Worm (Caenorhabditis elegans) whole organism, L4/young adult: ENCODE measurements around the gene F53F1.2.

Experiments
- W03F9.2 ChIP-seq: fragments of 150-350 bp; optimal IDR thresholded peaks from 2 replicates; lab custom pipeline; 2014; ENCODE audit warnings: missing biosample characterization, missing genetic modification characterization
- dao-5 ChIP-seq: sonication (generic microtip); optimal IDR thresholded peaks from 2 replicates; lab custom pipeline; 2016; ENCODE audit warnings: missing genotype, missing genetic modification characterization, moderate library complexity, missing compliant biosample characterization
- him-1 ChIP-seq: sonication (generic microtip); optimal IDR thresholded peaks from 2 replicates; lab custom pipeline; 2016; ENCODE audit warnings: missing genotype, missing genetic modification reagents, missing genetic modification characterization, missing compliant biosample characterization

The F53F1.2 gene

DNA sequence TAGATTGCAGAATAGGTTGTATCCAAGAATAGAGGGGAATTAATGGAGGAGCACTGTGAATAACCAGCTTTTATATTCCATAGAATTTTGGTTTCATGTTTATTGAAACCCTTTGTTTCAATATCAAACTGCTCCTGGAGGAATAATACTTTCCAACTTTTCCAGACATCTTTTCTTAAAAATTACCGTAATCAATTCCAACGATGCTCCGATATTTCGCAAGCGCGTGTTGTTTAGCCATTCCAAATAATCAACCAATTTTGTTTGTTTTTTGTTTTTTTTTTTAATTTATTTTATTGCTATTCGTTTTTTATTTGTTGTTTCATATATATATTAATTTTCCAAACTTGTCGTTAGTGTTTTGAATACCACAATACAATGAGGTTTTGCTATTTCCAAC lies 584 bp upstream of the F53F1.2 start, which contains the start of gene cutl-1:
cutl-1 (minus strand) TSS at position 83 of the 400 bp plus-strand sequence.
- TF ChIP-seq dao-5 (tag; lab: Kevin White, UChicago) (no peak), him-1 (no peak), W03F9.2 (tag; lab: Kevin White, UChicago) (no peak)

DNA sequence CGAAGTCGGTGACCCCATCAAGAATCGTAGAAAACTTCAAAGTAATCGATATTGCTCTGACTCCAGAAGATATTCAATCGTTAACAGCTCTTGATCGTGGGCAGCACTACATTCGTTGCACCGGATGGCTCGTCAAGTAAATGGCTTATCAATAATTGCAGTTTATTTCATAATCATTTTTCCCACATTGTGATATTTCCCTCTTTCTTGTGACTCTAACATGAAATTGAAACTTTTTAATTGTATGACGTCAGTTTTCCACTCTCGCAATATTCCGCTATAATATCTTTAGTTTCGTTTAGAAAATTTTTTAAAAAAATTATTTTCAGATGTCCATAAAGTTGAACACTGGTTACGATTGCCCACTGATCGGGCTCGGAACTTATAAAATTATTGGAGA lies 1.3 kb downstream of the F53F1.2 start, which contains the start of gene F53F1.3:
F53F1.3 (plus strand) TSS at position 330 of the 400 bp plus-strand sequence.
- TF ChIP-seq W03F9.2 (tag; lab: Kevin White, UChicago) (no peak), him-1 (no peak), dao-5 (tag; lab: Kevin White, UChicago) (no peak)

DNA sequence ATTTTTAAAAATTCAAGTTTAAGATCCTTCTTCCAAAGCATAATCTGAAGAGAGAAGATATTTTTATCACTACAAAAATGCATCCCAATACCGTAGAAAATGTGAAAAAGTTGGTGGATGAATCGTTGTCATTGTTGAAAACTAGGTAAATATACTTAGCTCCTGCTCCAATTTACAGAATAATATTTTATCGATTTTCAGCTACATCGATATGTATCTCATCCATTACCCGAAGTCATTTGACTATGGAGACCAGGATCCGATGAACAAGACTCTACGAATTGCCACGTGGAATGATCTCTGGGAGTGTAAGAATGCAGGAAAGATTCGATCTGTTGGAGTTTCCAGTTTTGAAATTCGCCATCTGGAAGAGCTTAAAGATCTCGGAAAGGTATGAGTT lies 1.8 kb downstream of the F53F1.2 start:
- TF ChIP-seq dao-5 (tag; lab: Kevin White, UChicago), result no peak
- no peak for TF ChIP-seq W03F9.2 (tag; lab: Kevin White, UChicago)
- TF ChIP-seq him-1, result no peak

DNA sequence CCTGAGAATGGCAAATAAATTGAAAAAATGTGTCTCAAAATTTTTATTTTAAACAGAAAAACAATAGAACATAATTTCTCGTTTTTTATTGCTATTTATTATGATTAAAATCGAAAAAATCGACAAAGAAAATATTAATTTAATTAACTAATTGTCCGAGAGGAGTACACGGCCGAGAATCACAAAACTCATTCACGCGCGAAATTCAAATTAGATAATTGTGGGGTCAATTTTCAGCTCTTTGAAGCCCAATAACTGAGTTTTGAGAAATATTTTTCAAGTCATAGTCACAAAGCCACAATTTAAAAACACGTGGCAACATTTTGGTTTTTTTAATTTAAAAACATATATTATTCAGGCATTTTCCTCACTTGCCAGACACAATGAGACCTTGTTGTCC lies 2.5 kb downstream of the F53F1.2 start:
- TF ChIP-seq W03F9.2 (tag; lab: Kevin White, UChicago) (no peak), dao-5 (tag; lab: Kevin White, UChicago) (no peak), him-1 (no peak)

DNA sequence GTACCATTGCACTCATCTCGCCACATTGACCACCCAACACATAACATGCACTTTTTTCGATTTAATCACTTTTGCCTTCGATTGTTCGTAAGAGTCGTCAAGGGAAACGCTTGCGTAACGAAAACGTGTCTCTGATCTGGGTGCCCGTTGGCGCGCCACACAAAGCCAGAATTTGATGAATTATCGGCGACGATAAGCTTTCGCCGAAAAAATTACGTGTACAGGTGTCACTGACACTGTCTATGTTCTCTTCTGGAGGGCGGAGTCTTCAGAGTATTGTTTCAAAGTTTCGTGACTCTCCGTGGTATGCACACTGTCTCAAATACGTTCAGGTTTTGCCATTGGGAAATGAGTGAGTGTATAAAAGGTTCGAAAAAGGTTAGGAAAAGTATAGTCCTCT lies 4.1 kb downstream of the F53F1.2 start, which contains the start of gene F53F1.4:
F53F1.4 (plus strand) TSS at position 390 of the 400 bp plus-strand sequence.
- no peak for TF ChIP-seq him-1
- TF ChIP-seq W03F9.2 (tag; lab: Kevin White, UChicago), result no peak
- no peak for TF ChIP-seq dao-5 (tag; lab: Kevin White, UChicago)

DNA sequence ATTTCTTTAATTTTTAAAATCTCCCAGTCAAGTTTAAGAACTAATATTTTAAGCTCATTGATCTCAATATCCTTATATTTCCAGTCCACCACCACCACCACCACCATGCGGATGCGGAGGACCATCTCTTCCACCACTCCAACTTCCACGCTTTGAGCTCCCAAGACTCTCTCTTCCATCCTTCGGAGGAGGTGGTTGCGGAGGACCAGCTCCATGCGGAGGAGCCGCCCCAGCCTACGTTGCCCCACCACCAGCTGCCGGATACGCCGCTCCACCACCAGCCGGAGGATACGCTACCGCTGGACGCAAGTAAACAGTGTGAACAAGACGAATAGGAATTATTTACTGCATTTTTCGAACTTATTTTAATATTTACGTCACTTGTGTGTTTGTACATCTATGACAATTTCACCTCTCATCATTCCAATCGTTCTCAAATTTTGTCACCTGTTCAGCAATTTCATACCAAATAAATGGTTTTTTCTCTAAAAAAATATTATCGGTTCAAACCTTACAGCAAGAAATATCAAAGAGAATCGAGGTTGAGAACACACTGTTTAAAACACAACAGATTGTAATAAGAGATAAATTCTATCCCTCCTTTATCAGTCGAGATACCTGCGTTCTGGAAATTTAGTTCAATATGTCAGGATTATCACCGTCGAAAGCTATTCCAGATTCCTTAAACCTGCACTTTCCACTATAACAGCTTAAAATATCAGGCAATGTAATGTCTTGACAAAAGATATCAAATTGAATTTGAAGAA lies 4.8 kb downstream of the F53F1.2 start:
- no peak for TF ChIP-seq dao-5 (tag; lab: Kevin White, UChicago)

DNA sequence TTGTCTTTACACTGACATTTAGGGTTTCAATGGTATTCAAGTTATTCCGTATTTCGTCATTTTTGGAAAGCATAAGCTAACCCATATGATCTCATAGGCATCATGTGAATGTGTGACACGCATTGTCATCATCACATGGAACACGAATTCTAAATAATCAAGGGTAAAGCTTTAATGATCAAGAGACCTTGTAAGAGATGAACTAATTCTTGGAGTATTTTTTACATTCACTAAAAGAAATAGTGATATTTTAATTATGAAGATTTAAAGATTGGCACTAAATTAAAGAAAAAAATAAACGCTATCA lies 5.3 kb downstream of the F53F1.2 start:
- TF ChIP-seq dao-5 (tag; lab: Kevin White, UChicago) (no peak), him-1 (no peak), W03F9.2 (tag; lab: Kevin White, UChicago) (no peak)

DNA sequence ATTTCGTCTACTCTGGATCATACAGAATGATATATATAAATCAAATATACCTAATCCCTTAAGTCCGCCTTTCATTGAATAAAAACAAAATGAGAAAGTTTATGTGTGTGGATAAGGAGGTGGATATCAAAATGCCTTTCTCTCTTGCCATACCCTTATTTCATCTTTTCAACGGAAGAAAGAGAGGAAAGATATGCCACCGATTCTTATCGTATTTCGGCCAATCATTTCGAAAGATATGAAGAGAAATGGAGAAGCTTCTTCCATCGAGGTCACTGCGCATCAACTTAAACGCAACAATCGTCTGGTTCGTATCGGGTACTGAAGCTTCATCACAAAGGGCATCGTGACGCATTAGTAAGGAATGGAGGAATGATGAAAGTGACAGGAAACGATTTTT lies 6.7 kb downstream of the F53F1.2 start:
- TF ChIP-seq dao-5 (tag; lab: Kevin White, UChicago) (no peak), W03F9.2 (tag; lab: Kevin White, UChicago) (no peak), him-1 (no peak)

DNA sequence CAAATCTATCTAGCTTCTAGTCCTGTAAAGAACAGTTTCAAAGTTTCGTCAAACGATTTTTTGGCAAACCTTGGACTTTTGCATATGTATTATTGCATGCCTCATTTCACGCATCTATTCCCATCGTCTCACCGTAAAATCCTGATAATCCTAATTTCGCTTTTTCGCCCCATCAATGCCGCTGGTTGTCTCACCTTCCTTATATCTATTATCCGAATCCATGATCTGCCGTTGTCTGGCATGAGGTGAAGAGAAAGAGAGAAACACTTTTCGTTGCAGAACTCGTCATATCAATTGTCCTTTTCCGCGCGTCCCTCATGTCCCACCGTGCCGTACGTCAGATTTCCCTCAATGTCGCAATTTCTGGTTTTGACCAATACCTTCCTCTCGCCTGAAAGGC lies 8.0 kb downstream of the F53F1.2 start, which contains the start of gene cut-2:
cut-2 (plus strand) TSS at position 365 of the 400 bp plus-strand sequence.
- no peak for TF ChIP-seq dao-5 (tag; lab: Kevin White, UChicago)

DNA sequence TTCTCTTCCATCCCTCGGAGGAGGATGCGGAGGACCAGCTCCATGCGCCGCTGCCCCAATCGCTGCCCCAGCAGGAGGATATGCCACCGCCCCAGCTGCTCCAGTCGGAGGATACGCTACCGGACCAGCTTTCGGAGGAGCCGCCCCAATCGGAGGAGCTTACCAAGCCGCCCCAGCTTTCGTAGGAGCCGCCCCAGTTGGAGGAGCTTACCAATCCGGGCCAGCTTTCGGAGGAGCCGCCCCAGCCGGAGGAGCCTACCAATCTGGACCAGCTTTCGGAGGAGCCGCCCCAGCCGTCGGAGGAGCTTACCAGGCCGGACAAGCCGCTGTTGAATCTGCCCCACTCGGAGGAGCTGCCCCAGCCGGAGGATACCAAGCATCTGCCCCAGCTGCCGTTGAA lies 8.8 kb downstream of the F53F1.2 start:
- peak; percentile 33 for TF ChIP-seq dao-5 (tag; lab: Kevin White, UChicago)
- no peak for TF ChIP-seq him-1

DNA sequence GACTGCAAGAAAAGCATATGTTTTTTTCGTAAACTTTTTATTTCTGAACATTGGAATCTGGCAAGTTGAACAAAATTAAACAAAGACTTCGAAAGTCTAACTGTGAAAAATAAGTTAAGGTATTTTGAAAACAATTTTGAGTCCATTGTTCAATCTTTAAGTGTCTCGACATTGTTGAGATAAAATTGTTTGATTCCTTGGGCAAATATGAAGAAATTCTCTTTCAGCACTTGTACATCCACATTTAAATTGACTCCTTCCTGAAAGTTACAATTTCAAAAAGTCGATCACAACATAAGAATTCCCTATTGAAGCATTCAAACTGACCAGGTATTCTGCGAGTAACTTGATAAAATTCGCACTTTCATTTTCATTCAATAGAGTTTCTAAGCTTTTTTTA lies 9.5 kb downstream of the F53F1.2 start:
- TF ChIP-seq dao-5 (tag; lab: Kevin White, UChicago) (no peak), him-1 (no peak), W03F9.2 (tag; lab: Kevin White, UChicago) (no peak)

DNA sequence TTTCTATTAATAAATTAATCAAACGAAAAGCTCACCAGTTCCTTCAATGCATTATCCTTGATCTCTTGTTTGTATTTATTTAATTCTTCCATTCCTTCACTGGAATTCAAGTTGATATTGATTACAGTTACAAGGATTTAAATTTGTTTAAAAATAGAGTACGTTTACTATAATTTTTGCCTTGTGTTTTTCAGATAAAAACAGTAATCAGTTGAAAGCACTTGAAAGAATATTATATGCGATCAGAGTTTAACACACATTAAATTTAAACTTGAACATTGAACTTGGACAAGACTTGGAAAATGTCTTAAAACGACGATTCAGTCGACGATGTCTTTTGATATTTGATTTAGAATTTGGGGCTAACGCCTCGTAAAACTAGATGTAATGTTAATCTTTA lies 10.9 kb downstream of the F53F1.2 start, which contains the start of gene F53F1.6:
F53F1.6 (minus strand) TSS at position 101 of the 400 bp plus-strand sequence.
- TF ChIP-seq W03F9.2 (tag; lab: Kevin White, UChicago) (no peak), him-1 (no peak), dao-5 (tag; lab: Kevin White, UChicago) (no peak)

DNA sequence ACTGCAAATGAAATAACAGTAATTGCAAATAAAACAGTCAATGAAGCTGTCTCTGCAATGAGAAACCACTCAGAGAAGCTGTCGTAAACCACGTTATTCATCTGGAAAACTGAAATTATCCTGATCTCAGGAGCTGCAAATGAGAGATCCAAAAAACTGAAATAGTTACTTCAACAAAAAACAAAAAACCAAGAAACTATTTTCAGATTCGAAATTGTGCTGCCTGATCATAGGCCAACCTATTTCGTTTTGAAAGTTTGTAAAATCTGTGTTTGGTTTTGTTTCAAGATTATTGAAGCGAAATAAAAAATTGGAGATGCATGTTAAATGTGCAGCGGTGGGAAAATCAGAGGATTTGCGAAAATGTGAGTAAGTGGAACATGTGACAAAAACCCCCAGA lies 14.0 kb downstream of the F53F1.2 start, which contains the start of gene srv-8:
srv-8 (minus strand) TSS at position 101 of the 400 bp plus-strand sequence.
- TF ChIP-seq W03F9.2 (tag; lab: Kevin White, UChicago) (no peak), him-1 (no peak), dao-5 (tag; lab: Kevin White, UChicago) (no peak)

DNA sequence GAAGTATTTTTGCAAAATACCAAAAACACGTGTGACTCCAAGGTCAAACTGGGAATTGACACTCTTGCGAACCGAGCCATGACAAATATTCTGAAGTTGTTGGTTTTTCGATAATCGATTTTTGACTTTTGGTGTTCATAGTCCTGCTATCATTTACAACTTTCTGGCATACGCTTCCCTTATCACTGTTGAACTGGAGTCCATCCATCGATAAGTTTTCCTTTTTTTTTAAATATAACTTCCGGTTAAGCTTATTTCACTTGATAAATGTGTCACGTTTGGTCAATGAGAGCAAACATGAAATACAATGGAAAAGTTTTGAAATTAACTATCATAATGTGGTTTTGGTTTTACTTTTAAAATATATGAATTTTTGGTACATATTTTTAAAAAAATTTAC lies 15.1 kb downstream of the F53F1.2 start:
- TF ChIP-seq W03F9.2 (tag; lab: Kevin White, UChicago) (no peak), him-1 (no peak), dao-5 (tag; lab: Kevin White, UChicago) (no peak)

DNA sequence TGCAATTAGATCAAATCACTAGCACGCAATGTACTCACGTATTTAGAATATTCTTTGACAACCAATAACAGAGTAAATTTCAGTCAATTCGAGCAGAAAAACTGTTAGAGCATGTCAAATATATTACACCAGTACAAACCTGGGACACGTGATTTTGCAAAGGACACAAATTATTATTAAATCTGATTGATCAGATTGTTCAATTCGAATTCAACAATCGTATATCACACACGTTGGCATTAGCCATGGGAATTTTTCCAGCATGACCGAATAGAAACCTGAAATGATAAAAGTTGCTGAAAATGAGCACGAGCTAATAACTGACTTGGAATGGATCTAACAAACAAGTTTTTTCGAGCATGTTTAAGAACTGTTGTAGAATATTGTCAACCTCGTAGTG lies 16.4 kb downstream of the F53F1.2 start, which contains the start of gene srv-9:
srv-9 (minus strand) TSS at position 101 of the 400 bp plus-strand sequence.
- no peak for TF ChIP-seq dao-5 (tag; lab: Kevin White, UChicago)
